Worm (Caenorhabditis elegans): ENCODE results near the gene F28C6.9.

Gene F28C6.9

ce11 chrII:8610585-8610984 lies 600 bp upstream of the F28C6.9 start:
- TF ChIP-seq pes-1 (GFP tag; IDR thresholded peaks at IDR 0.05) (no peak), scrt-1 (GFP tag; IDR thresholded peaks at IDR 0.05) (no peak), aly-1 (tag; optimal IDR thresholded peaks at IDR 0.05) (no peak), ets-7 (tag; optimal IDR thresholded peaks at IDR 0.05) (no peak)

- no peak for TF ChIP-seq hnd-1 (tag; optimal IDR thresholded peaks at IDR 0.05)
- TF ChIP-seq B0310.2 (tag; optimal IDR thresholded peaks at IDR 0.05) = no peak
- no peak for TF ChIP-seq tbx-11 (GFP tag; IDR thresholded peaks at IDR 0.05)
- no peak for TF ChIP-seq sea-1 (GFP tag; conservative IDR thresholded peaks at IDR 0.05)
- TF ChIP-seq ceh-36 (tag; optimal IDR thresholded peaks at IDR 0.05) = no peak
- no peak for TF ChIP-seq tra-4 (tag; optimal IDR thresholded peaks at IDR 0.05)
- no peak for TF ChIP-seq ets-7 (tag; optimal IDR thresholded peaks at IDR 0.05)
- TF ChIP-seq pes-1 (GFP tag; IDR thresholded peaks at IDR 0.05) = no peak
- no peak for TF ChIP-seq flt-1 (GFP tag; IDR thresholded peaks at IDR 0.05)
- no peak for TF ChIP-seq ama-1 (optimal IDR thresholded peaks at IDR 0.05)
- no peak for TF ChIP-seq tbx-37 (GFP tag; conservative IDR thresholded peaks at IDR 0.05)
- TF ChIP-seq F13C5.2 (tag; optimal IDR thresholded peaks at IDR 0.05) = no peak
- TF ChIP-seq hmg-4 (GFP tag; optimal IDR thresholded peaks at IDR 0.05) = no peak
- TF ChIP-seq hmbx-1 (tag; optimal IDR thresholded peaks at IDR 0.05) = no peak
- TF ChIP-seq aly-1 (tag; optimal IDR thresholded peaks at IDR 0.05) = no peak
- no peak for TF ChIP-seq ceh-13 (GFP tag; optimal IDR thresholded peaks at IDR 0.05)
- TF ChIP-seq scrt-1 (GFP tag; IDR thresholded peaks at IDR 0.05) = no peak
Measured at ce11 chrII:8607662-8608061, 2.3 kb downstream of the F28C6.9 start, which contains the start of gene F28C6.10. Gene F28C6.10, plus strand, starts transcription at chrII:8607962.

- TF ChIP-seq ama-1 (optimal IDR thresholded peaks at IDR 0.05) (no peak), pes-1 (GFP tag; IDR thresholded peaks at IDR 0.05) (no peak), tra-4 (tag; optimal IDR thresholded peaks at IDR 0.05) (no peak), hmbx-1 (tag; optimal IDR thresholded peaks at IDR 0.05) (no peak), tbx-11 (GFP tag; IDR thresholded peaks at IDR 0.05) (no peak), sea-1 (GFP tag; conservative IDR thresholded peaks at IDR 0.05) (no peak), aly-1 (tag; optimal IDR thresholded peaks at IDR 0.05) (no peak), ceh-13 (GFP tag; optimal IDR thresholded peaks at IDR 0.05) (no peak), ceh-36 (tag; optimal IDR thresholded peaks at IDR 0.05) (no peak), ets-7 (tag; optimal IDR thresholded peaks at IDR 0.05) (no peak), F13C5.2 (tag; optimal IDR thresholded peaks at IDR 0.05) (no peak), scrt-1 (GFP tag; IDR thresholded peaks at IDR 0.05) (no peak), tbx-37 (GFP tag; conservative IDR thresholded peaks at IDR 0.05) (no peak), hmg-4 (GFP tag; optimal IDR thresholded peaks at IDR 0.05) (no peak), hnd-1 (tag; optimal IDR thresholded peaks at IDR 0.05) (no peak), flt-1 (GFP tag; IDR thresholded peaks at IDR 0.05) (no peak), B0310.2 (tag; optimal IDR thresholded peaks at IDR 0.05) (no peak)
Measured at ce11 chrII:8606549-8606948, 3.4 kb downstream of the F28C6.9 start, which contains the start of gene F28C6.8. Gene F28C6.8, plus strand, starts transcription at chrII:8606849.

ce11 chrII:8603567-8604359 lies 6.2 kb downstream of the F28C6.9 start, which contains the start of gene suf-1:
Gene suf-1, plus strand, starts transcription at chrII:8603846.
- peak; percentile 71 for TF ChIP-seq ama-1 (optimal IDR thresholded peaks at IDR 0.05)
- TF ChIP-seq F13C5.2 (tag; optimal IDR thresholded peaks at IDR 0.05) = no peak
- no peak for TF ChIP-seq pes-1 (GFP tag; IDR thresholded peaks at IDR 0.05)

ce11 chrII:8602337-8602944 lies 7.5 kb downstream of the F28C6.9 start, which contains the start of the genes cpf-1 and rpl-26:
Gene cpf-1, minus strand, starts transcription at chrII:8602440.
Gene rpl-26, plus strand, starts transcription at chrII:8602785.
- no peak for TF ChIP-seq F13C5.2 (tag; optimal IDR thresholded peaks at IDR 0.05)
- TF ChIP-seq hmg-4 (GFP tag; optimal IDR thresholded peaks at IDR 0.05) = no peak
- TF ChIP-seq ama-1 (optimal IDR thresholded peaks at IDR 0.05) = no peak
- no peak for TF ChIP-seq ceh-13 (GFP tag; optimal IDR thresholded peaks at IDR 0.05)
- no peak for TF ChIP-seq sea-1 (GFP tag; conservative IDR thresholded peaks at IDR 0.05)
- no peak for TF ChIP-seq tbx-11 (GFP tag; IDR thresholded peaks at IDR 0.05)
- no peak for TF ChIP-seq ets-7 (tag; optimal IDR thresholded peaks at IDR 0.05)
- TF ChIP-seq hnd-1 (tag; optimal IDR thresholded peaks at IDR 0.05) = no peak

- TF ChIP-seq ceh-36 (tag; optimal IDR thresholded peaks at IDR 0.05) = no peak
- TF ChIP-seq scrt-1 (GFP tag; IDR thresholded peaks at IDR 0.05) = no peak
- TF ChIP-seq pes-1 (GFP tag; IDR thresholded peaks at IDR 0.05) = no peak
Measured at ce11 chrII:8600165-8600564, 9.8 kb downstream of the F28C6.9 start, which contains the start of gene pigg-1. Gene pigg-1, minus strand, starts transcription at chrII:8600265.

- TF ChIP-seq scrt-1 (GFP tag; IDR thresholded peaks at IDR 0.05) (no peak), sea-1 (GFP tag; conservative IDR thresholded peaks at IDR 0.05) (no peak), pes-1 (GFP tag; IDR thresholded peaks at IDR 0.05) (no peak)
Measured at ce11 chrII:8599214-8599613, 10.8 kb downstream of the F28C6.9 start, which contains the start of gene F28C6.5. Gene F28C6.5, plus strand, starts transcription at chrII:8599514.

Measured in whole organism, early embryonic.